Fruit fly (Drosophila melanogaster): Measurements from ENCODE around the gene CG43115.

- TF ChIP-seq psq (GFP tag; optimal IDR thresholded peaks at IDR 0.05) (peak; percentile 50), usp (GFP tag; optimal IDR thresholded peaks at IDR 0.05) (no peak), lola (GFP tag; optimal IDR thresholded peaks at IDR 0.05) (no peak), fru (GFP tag; optimal IDR thresholded peaks at IDR 0.05) (peak; percentile 81), dsf (GFP tag; optimal IDR thresholded peaks at IDR 0.05; ENCODE audit: borderline replicate concordance) (no peak), CG9705 (GFP tag; optimal IDR thresholded peaks at IDR 0.05) (peak; percentile 63), rgr (GFP tag; optimal IDR thresholded peaks at IDR 0.05) (peak; percentile 67), dmrt93B (GFP tag; optimal IDR thresholded peaks at IDR 0.05) (peak; percentile 55), sv (GFP tag; optimal IDR thresholded peaks at IDR 0.05) (peak; percentile 70), br (GFP tag; optimal IDR thresholded peaks at IDR 0.05) (peak; percentile 66)
Observed at dm6 chrX:6031692-6032091, 34.5 kb downstream of the CG43115 start.
